Fruit fly (Drosophila melanogaster): ENCODE data around the gene CG31751.
A peak's percentile ranks its signal among the peaks of the same experiment; 100 is the strongest.

Gene CG31751

dm6 chr2L:18707844-18708238 lies 30.8 kb downstream of the CG31751 start (continued):
- TF ChIP-seq CG4360 (GFP tag; IDR thresholded peaks at IDR 0.05) (no peak), Xrp1 (GFP tag; IDR thresholded peaks at IDR 0.05) (peak; percentile 31; the same call in 1 of the 2 replicates), CG10565 (GFP tag; optimal IDR thresholded peaks at IDR 0.05) (no peak), B-H2 (GFP tag; optimal IDR thresholded peaks at IDR 0.05) (no peak), CG7271 (tag; optimal IDR thresholded peaks at IDR 0.05) (no peak), pum (GFP tag; optimal IDR thresholded peaks at IDR 0.05) (no peak), cad (GFP tag; optimal IDR thresholded peaks at IDR 0.05) (no peak), Chrac-16 (GFP tag; optimal IDR thresholded peaks at IDR 0.05) (peak; percentile 10), CG14014 (GFP tag; IDR thresholded peaks at IDR 0.05) (peak; percentile 43; the same call in 1 of the 2 replicates), sens-2 (GFP tag; IDR thresholded peaks at IDR 0.05) (no peak), CG5953 (GFP tag; IDR thresholded peaks at IDR 0.05) (no peak), ewg (GFP tag; optimal IDR thresholded peaks at IDR 0.05) (no peak), Rfx (GFP tag; IDR thresholded peaks at IDR 0.05) (peak; percentile 56; the same call in 1 of the 2 replicates), CG18599 (GFP tag; optimal IDR thresholded peaks at IDR 0.05) (no peak), ac (GFP tag; optimal IDR thresholded peaks at IDR 0.05) (no peak), shn (GFP tag; optimal IDR thresholded peaks at IDR 0.05) (no peak), Antp (GFP tag; optimal IDR thresholded peaks at IDR 0.05) (peak; percentile 3), al (GFP tag; IDR thresholded peaks at IDR 0.05) (no peak), lov (optimal IDR thresholded peaks at IDR 0.05) (no peak), lov (GFP tag; IDR thresholded peaks at IDR 0.05) (no peak), CG34224 (GFP tag; IDR thresholded peaks at IDR 0.05; ENCODE audit: partially characterized antibody) (no peak), CG32772 (GFP tag; IDR thresholded peaks at IDR 0.05) (no peak), twi (tag; optimal IDR thresholded peaks at IDR 0.05) (no peak), inv (GFP tag; IDR thresholded peaks at IDR 0.05; ENCODE audit: partially characterized antibody) (no peak), grn (GFP tag; optimal IDR thresholded peaks at IDR 0.05) (no peak), Dip2 (GFP tag; IDR thresholded peaks at IDR 0.05) (no peak), Fer2 (tag; optimal IDR thresholded peaks at IDR 0.05) (no peak), scrt (GFP tag; optimal IDR thresholded peaks at IDR 0.05) (no peak), Six4 (GFP tag; optimal IDR thresholded peaks at IDR 0.05) (no peak), z (GFP tag; IDR thresholded peaks at IDR 0.05) (no peak), fd102C (GFP tag; optimal IDR thresholded peaks at IDR 0.05) (no peak), schlank (tag; optimal IDR thresholded peaks at IDR 0.05) (no peak), oc (tag; optimal IDR thresholded peaks at IDR 0.05) (no peak), stc (GFP tag; IDR thresholded peaks at IDR 0.05) (no peak), CG12391 (tag; optimal IDR thresholded peaks at IDR 0.05) (no peak), E2f2 (GFP tag; IDR thresholded peaks at IDR 0.05) (peak; percentile 8; the same call in 1 of the 2 replicates), croc (GFP tag; conservative IDR thresholded peaks at IDR 0.05) (no peak), sr (GFP tag; IDR thresholded peaks at IDR 0.05) (no peak), ato (GFP tag; IDR thresholded peaks at IDR 0.05; ENCODE audit: partially characterized antibody) (no peak), CG3163 (GFP tag; optimal IDR thresholded peaks at IDR 0.05) (no peak), gcm2 (GFP tag; optimal IDR thresholded peaks at IDR 0.05) (no peak), mirr (GFP tag; optimal IDR thresholded peaks at IDR 0.05) (no peak), CG33557 (GFP tag; optimal IDR thresholded peaks at IDR 0.05) (no peak), nom (GFP tag; optimal IDR thresholded peaks at IDR 0.05) (no peak), ERR (GFP tag; optimal IDR thresholded peaks at IDR 0.05) (no peak), Oli (tag; optimal IDR thresholded peaks at IDR 0.05) (no peak), CG12071 (GFP tag; optimal IDR thresholded peaks at IDR 0.05) (no peak), fd64A (GFP tag; optimal IDR thresholded peaks at IDR 0.05) (no peak), CG32767 (GFP tag; IDR thresholded peaks at IDR 0.05) (no peak), CG6854 (GFP tag; optimal IDR thresholded peaks at IDR 0.05) (no peak), CG17802 (tag; optimal IDR thresholded peaks at IDR 0.05) (no peak), CG11456 (GFP tag; IDR thresholded peaks at IDR 0.05) (0 out of 3 replicates have a peak, but pooled peaks have one; percentile 10)

Data from whole organism, embryonic.